Comparison of ENCODE assay signal across 3 worm cellular contexts in the genomic region with DNA sequence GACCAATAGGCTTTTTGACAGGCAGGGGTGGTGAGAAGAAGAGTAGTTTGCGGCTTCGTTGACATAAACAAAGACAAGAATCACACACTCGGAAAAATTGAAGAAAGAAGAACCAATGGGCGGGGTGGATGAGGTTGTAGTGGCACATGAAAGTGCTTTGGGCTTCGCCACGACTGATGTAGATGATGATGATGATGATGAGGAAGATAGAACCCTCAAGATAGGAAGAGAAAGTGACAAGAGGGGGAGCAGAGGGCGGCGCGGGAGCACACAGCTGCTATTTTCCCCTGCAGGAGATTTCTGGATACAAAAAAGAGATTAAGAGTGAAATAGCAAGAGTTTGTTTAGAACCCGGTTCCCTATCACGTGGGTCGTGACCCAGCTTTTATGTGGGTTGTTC.
A peak's percentile ranks its signal among the peaks of the same experiment; 100 is the strongest.
TF ChIP-seq lines count a peak whose summit lies in the region.

No protein-coding gene starts in this region.

TF ChIP-seq in whole organism, L1 larva, 84 proteins besides CTCF, POLR2A, EP300 and RAD21 (continued from another document):
- TF ChIP-seq skn-1 (tag; optimal IDR thresholded peaks at IDR 0.05; lab: Kevin White, UChicago), result peak; percentile 4
- TF ChIP-seq xbp-1 (tag; optimal IDR thresholded peaks at IDR 0.05; lab: Kevin White, UChicago), result no peak
- peak; percentile 47 for TF ChIP-seq nhr-20 (tag; optimal IDR thresholded peaks at IDR 0.05; lab: Kevin White, UChicago)
- no peak for TF ChIP-seq efl-3 (GFP tag; optimal IDR thresholded peaks at IDR 0.05; lab: Kevin White, UChicago)
- TF ChIP-seq hlh-17 (GFP tag; optimal IDR thresholded peaks at IDR 0.05; lab: Kevin White, UChicago; ENCODE audit: borderline replicate concordance), result no peak
- no peak for TF ChIP-seq ceh-90 (tag; optimal IDR thresholded peaks at IDR 0.05; lab: Kevin White, UChicago)
- no peak for TF ChIP-seq blmp-1 (tag; optimal IDR thresholded peaks at IDR 0.05; lab: Kevin White, UChicago)
- TF ChIP-seq hlh-4 (tag; optimal IDR thresholded peaks at IDR 0.05; lab: Kevin White, UChicago), result no peak
- no peak for TF ChIP-seq ceh-8 (GFP tag; optimal IDR thresholded peaks at IDR 0.05; lab: Kevin White, UChicago)
- TF ChIP-seq unc-62 (GFP tag; optimal IDR thresholded peaks at IDR 0.05; lab: Kevin White, UChicago), result no peak
- no peak for TF ChIP-seq zag-1 (tag; optimal IDR thresholded peaks at IDR 0.05; lab: Kevin White, UChicago)
- TF ChIP-seq fkh-10 (GFP tag; optimal IDR thresholded peaks at IDR 0.05; lab: Kevin White, UChicago), result no peak
- TF ChIP-seq nhr-19 (GFP tag; conservative IDR thresholded peaks at IDR 0.05; lab: Robert Waterston, UW), result peak; percentile 41
- no peak for TF ChIP-seq mab-9 (GFP tag; IDR thresholded peaks at IDR 0.05; lab: Robert Waterston, UW)
- no peak for TF ChIP-seq nhr-84 (tag; optimal IDR thresholded peaks at IDR 0.05; lab: Kevin White, UChicago)
- peak; percentile 36 for TF ChIP-seq snu-23 (GFP tag; optimal IDR thresholded peaks at IDR 0.05; lab: Kevin White, UChicago)
- TF ChIP-seq rnt-1 (tag; optimal IDR thresholded peaks at IDR 0.05; lab: Kevin White, UChicago), result peak; percentile 81
- TF ChIP-seq alr-1 (tag; optimal IDR thresholded peaks at IDR 0.05; lab: Kevin White, UChicago; ENCODE audit: borderline replicate concordance), result no peak
- TF ChIP-seq nhr-77 (tag; optimal IDR thresholded peaks at IDR 0.05; lab: Kevin White, UChicago), result no peak
- TF ChIP-seq ceh-82 (tag; optimal IDR thresholded peaks at IDR 0.05; lab: Kevin White, UChicago), result no peak
- no peak for TF ChIP-seq nhr-76 (tag; optimal IDR thresholded peaks at IDR 0.05; lab: Kevin White, UChicago)
- TF ChIP-seq dsc-1 (tag; optimal IDR thresholded peaks at IDR 0.05; lab: Kevin White, UChicago), result peak; percentile 23
- peak; percentile 93 for TF ChIP-seq lin-14 (GFP tag; optimal IDR thresholded peaks at IDR 0.05; lab: Kevin White, UChicago)
- no peak for TF ChIP-seq ama-1 (optimal IDR thresholded peaks at IDR 0.05; lab: Kevin White, UChicago)
- TF ChIP-seq mep-1 (tag; optimal IDR thresholded peaks at IDR 0.05; lab: Kevin White, UChicago), result no peak

TF ChIP-seq in whole organism, L4 larva, 104 proteins besides CTCF, POLR2A, EP300 and RAD21 (continued from another document and continues in another):
- TF ChIP-seq zfp-2 (tag; optimal IDR thresholded peaks at IDR 0.05; lab: Kevin White, UChicago) (no peak), dpl-1 (GFP tag; optimal IDR thresholded peaks at IDR 0.05; lab: Kevin White, UChicago) (no peak), Y48G9A.11 (GFP tag; IDR thresholded peaks at IDR 0.05; lab: Robert Waterston, UW) (no peak), mxl-2 (GFP tag; conservative IDR thresholded peaks at IDR 0.05; lab: Robert Waterston, UW) (no peak), lim-7 (GFP tag; IDR thresholded peaks at IDR 0.05; lab: Robert Waterston, UW) (no peak), jun-1 (tag; optimal IDR thresholded peaks at IDR 0.05; lab: Kevin White, UChicago) (no peak), nhr-76 (tag; optimal IDR thresholded peaks at IDR 0.05; lab: Kevin White, UChicago) (no peak), ceh-20 (GFP tag; IDR thresholded peaks at IDR 0.05; lab: Robert Waterston, UW) (0 out of 2 replicates have a peak, but pooled peaks have one; percentile 25), pqm-1 (tag; optimal IDR thresholded peaks at IDR 0.05; lab: Kevin White, UChicago) (no peak), F49E8.2 (tag; optimal IDR thresholded peaks at IDR 0.05; lab: Kevin White, UChicago; ENCODE audit: borderline replicate concordance) (no peak), attf-4 (tag; optimal IDR thresholded peaks at IDR 0.05; lab: Kevin White, UChicago) (no peak), ZK337.2 (GFP tag; IDR thresholded peaks at IDR 0.05; lab: Robert Waterston, UW) (peak; percentile 45; the same call in 1 of the 2 replicates), daf-19 (GFP tag; conservative IDR thresholded peaks at IDR 0.05; lab: Robert Waterston, UW) (no peak), lir-3 (tag; optimal IDR thresholded peaks at IDR 0.05; lab: Kevin White, UChicago) (no peak), zip-11 (GFP tag; IDR thresholded peaks at IDR 0.05; lab: Robert Waterston, UW) (no peak), egl-27 (tag; optimal IDR thresholded peaks at IDR 0.05; lab: Kevin White, UChicago) (no peak), dmd-6 (GFP tag; IDR thresholded peaks at IDR 0.05; lab: Robert Waterston, UW) (no peak), spr-3 (GFP tag; optimal IDR thresholded peaks at IDR 0.05; lab: Kevin White, UChicago) (no peak), nhr-102 (tag; optimal IDR thresholded peaks at IDR 0.05; lab: Kevin White, UChicago) (no peak), ztf-7 (tag; optimal IDR thresholded peaks at IDR 0.05; lab: Kevin White, UChicago) (no peak), nhr-25 (tag; optimal IDR thresholded peaks at IDR 0.05; lab: Kevin White, UChicago; ENCODE audit: borderline replicate concordance, insufficient read depth) (no peak), skn-1 (tag; optimal IDR thresholded peaks at IDR 0.05; lab: Kevin White, UChicago) (no peak), rbr-2 (tag; optimal IDR thresholded peaks at IDR 0.05; lab: Kevin White, UChicago) (no peak), nhr-42 (GFP tag; IDR thresholded peaks at IDR 0.05; lab: Robert Waterston, UW) (no peak), fkh-10 (GFP tag; optimal IDR thresholded peaks at IDR 0.05; lab: Kevin White, UChicago) (no peak), hmg-1.1 (GFP tag; IDR thresholded peaks at IDR 0.05; lab: Robert Waterston, UW) (no peak), F10B5.3 (tag; optimal IDR thresholded peaks at IDR 0.05; lab: Kevin White, UChicago) (no peak), nhr-11 (tag; optimal IDR thresholded peaks at IDR 0.05; lab: Kevin White, UChicago) (peak; percentile 56), vab-7 (GFP tag; IDR thresholded peaks at IDR 0.05; lab: Robert Waterston, UW) (no peak), duxl-1 (tag; optimal IDR thresholded peaks at IDR 0.05; lab: Kevin White, UChicago; ENCODE audit: poor library complexity) (no peak), lin-13 (GFP tag; optimal IDR thresholded peaks at IDR 0.05; lab: Kevin White, UChicago) (no peak), ceh-28 (tag; optimal IDR thresholded peaks at IDR 0.05; lab: Kevin White, UChicago) (no peak), ctbp-1 (GFP tag; IDR thresholded peaks at IDR 0.05; lab: Robert Waterston, UW) (no peak), fos-1 (tag; optimal IDR thresholded peaks at IDR 0.05; lab: Kevin White, UChicago) (no peak), aha-1 (tag; lab: Kevin White, UChicago) (no peak), F37D6.2 (tag; optimal IDR thresholded peaks at IDR 0.05; lab: Kevin White, UChicago) (no peak), mdl-1 (tag; optimal IDR thresholded peaks at IDR 0.05; lab: Kevin White, UChicago) (no peak), pha-4 (GFP tag; IDR thresholded peaks at IDR 0.05; lab: Robert Waterston, UW) (no peak), pha-4 (tag; optimal IDR thresholded peaks at IDR 0.05; lab: Kevin White, UChicago) (no peak), spr-1 (tag; optimal IDR thresholded peaks at IDR 0.05; lab: Kevin White, UChicago) (no peak), lin-15B (tag; optimal IDR thresholded peaks at IDR 0.05; lab: Kevin White, UChicago) (no peak), php-3 (GFP tag; IDR thresholded peaks at IDR 0.05; lab: Robert Waterston, UW) (no peak), daf-8 (GFP tag; IDR thresholded peaks at IDR 0.05; lab: Robert Waterston, UW) (no peak), hlh-11 (tag; optimal IDR thresholded peaks at IDR 0.05; lab: Kevin White, UChicago) (peak; percentile 22), unc-39 (tag; optimal IDR thresholded peaks at IDR 0.05; lab: Kevin White, UChicago) (no peak), R02D3.7 (tag; optimal IDR thresholded peaks at IDR 0.05; lab: Kevin White, UChicago) (no peak), mdt-29 (GFP tag; IDR thresholded peaks at IDR 0.05; lab: Robert Waterston, UW) (no peak), daf-16 (GFP tag; optimal IDR thresholded peaks at IDR 0.05; lab: Kevin White, UChicago) (peak in 1 of 2 experiments; percentile 58), daf-16 (tag; optimal IDR thresholded peaks at IDR 0.05; lab: Kevin White, UChicago) (no peak), mep-1 (tag; optimal IDR thresholded peaks at IDR 0.05; lab: Kevin White, UChicago) (no peak), unc-62 (GFP tag; optimal IDR thresholded peaks at IDR 0.05 in 1 of 2; lab: Kevin White, UChicago) (no peak), unc-62 (tag; optimal IDR thresholded peaks at IDR 0.05; lab: Kevin White, UChicago) (no peak), saeg-2 (GFP tag; IDR thresholded peaks at IDR 0.05; lab: Robert Waterston, UW) (no peak), gei-8 (GFP tag; optimal IDR thresholded peaks at IDR 0.05; lab: Kevin White, UChicago) (no peak), lin-29 (GFP tag; IDR thresholded peaks at IDR 0.05; lab: Robert Waterston, UW) (no peak), daf-12 (tag; optimal IDR thresholded peaks at IDR 0.05; lab: Kevin White, UChicago) (no peak)

TF ChIP-seq in whole organism, late embryonic, 69 proteins besides CTCF, POLR2A, EP300 and RAD21 (continued from another document):
- no peak for TF ChIP-seq madf-2 (tag; optimal IDR thresholded peaks at IDR 0.05; lab: Kevin White, UChicago)
- TF ChIP-seq lim-6 (tag; optimal IDR thresholded peaks at IDR 0.05; lab: Kevin White, UChicago), result no peak
- no peak for TF ChIP-seq che-1 (tag; optimal IDR thresholded peaks at IDR 0.05; lab: Kevin White, UChicago)
- TF ChIP-seq eyg-1 (tag; optimal IDR thresholded peaks at IDR 0.05; lab: Kevin White, UChicago), result no peak
- no peak for TF ChIP-seq fkh-10 (GFP tag; optimal IDR thresholded peaks at IDR 0.05; lab: Kevin White, UChicago)
- TF ChIP-seq ceh-18 (tag; optimal IDR thresholded peaks at IDR 0.05; lab: Kevin White, UChicago), result peak; percentile 85
- no peak for TF ChIP-seq syd-9 (tag; optimal IDR thresholded peaks at IDR 0.05; lab: Kevin White, UChicago)
- TF ChIP-seq tbx-2 (tag; optimal IDR thresholded peaks at IDR 0.05; lab: Kevin White, UChicago), result no peak
- TF ChIP-seq unc-55 (GFP tag; optimal IDR thresholded peaks at IDR 0.05; lab: Kevin White, UChicago), result peak; percentile 55
- TF ChIP-seq unc-86 (tag; optimal IDR thresholded peaks at IDR 0.05; lab: Kevin White, UChicago), result no peak
- no peak for TF ChIP-seq fkh-6 (tag; optimal IDR thresholded peaks at IDR 0.05; lab: Kevin White, UChicago)
- no peak for TF ChIP-seq hlh-13 (GFP tag; optimal IDR thresholded peaks at IDR 0.05; lab: Kevin White, UChicago)
